Fruit fly (Drosophila melanogaster) whole organism, pupa: ENCODE measurements around the gene CG13012.

ENCODE experiments used
- CG12605 ChIP-seq: fragments of 200-800 bp; sonication (Bioruptor generic); IDR thresholded peaks from 2 replicates; pipeline ENCODE4 v1.3.6; 2022; ENCODE audit warnings: missing biosample characterization, missing genetic modification characterization
- CG14655 ChIP-seq: fragments of 200-800 bp; sonication (Bioruptor generic); optimal IDR thresholded peaks from 3 replicates; lab custom pipeline; 2017; ENCODE audit warnings: mild to moderate bottlenecking, missing biosample characterization, missing genetic modification reagents, missing genetic modification characterization
- CG15710 ChIP-seq: fragments of 200-800 bp; sonication (Bioruptor generic); optimal IDR thresholded peaks from 2 replicates; lab custom pipeline; 2018; ENCODE audit warnings: missing biosample characterization, mild to moderate bottlenecking, missing genetic modification characterization, moderate library complexity
- CG17806 ChIP-seq: fragments of 200-800 bp; sonication (Bioruptor generic); optimal IDR thresholded peaks from 2 replicates; lab custom pipeline; 2018; ENCODE audit warnings: missing biosample characterization, mild to moderate bottlenecking, missing genetic modification characterization, moderate library complexity
- CG34367 ChIP-seq: fragments of 200-800 bp; sonication (Bioruptor generic); optimal IDR thresholded peaks from 2 replicates; lab custom pipeline; 2018; ENCODE audit warnings: missing biosample characterization, mild to moderate bottlenecking, missing genetic modification characterization
- CG8301 ChIP-seq: fragments of 200-800 bp; sonication (Bioruptor generic); optimal IDR thresholded peaks from 2 replicates; lab custom pipeline; 2018; ENCODE audit warnings: missing biosample characterization, mild to moderate bottlenecking, missing genetic modification characterization
- CG9948 ChIP-seq: fragments of 200-800 bp; sonication (Bioruptor generic); optimal IDR thresholded peaks from 2 replicates; lab custom pipeline; 2018; ENCODE audit warnings: missing biosample characterization, mild to moderate bottlenecking, missing genetic modification characterization, moderate library complexity
- D1 ChIP-seq: fragments of 200-800 bp; sonication (Bioruptor generic); optimal IDR thresholded peaks from 2 replicates; lab custom pipeline; 2018; ENCODE audit warnings: missing biosample characterization, mild to moderate bottlenecking, missing genetic modification characterization, moderate library complexity
- EcR ChIP-seq: fragments of 200-800 bp; sonication (Bioruptor generic); optimal IDR thresholded peaks from 3 replicates; lab custom pipeline; 2019; ENCODE audit warnings: missing biosample characterization, missing genetic modification characterization, mild to moderate bottlenecking, moderate library complexity, missing genetic modification reagents
- Pif1A ChIP-seq: fragments of 200-800 bp; sonication (Bioruptor generic); optimal IDR thresholded peaks from 3 replicates; lab custom pipeline; 2016; ENCODE audit warnings: missing biosample characterization, missing genetic modification characterization
- Pif1B ChIP-seq: fragments of 200-800 bp; sonication (Bioruptor generic); optimal IDR thresholded peaks from 3 replicates; lab custom pipeline; 2016; ENCODE audit warnings: missing biosample characterization, missing genetic modification characterization
- Snoo ChIP-seq: fragments of 200-800 bp; sonication (Bioruptor generic); optimal IDR thresholded peaks from 3 replicates; lab custom pipeline; 2017; ENCODE audit warnings: missing biosample characterization, mild to moderate bottlenecking, missing genetic modification characterization, inconsistent platforms
- rn ChIP-seq: fragments of 200-800 bp; sonication (Bioruptor generic); IDR thresholded peaks from 2 replicates; pipeline ENCODE4 v1.3.6; 2022; ENCODE audit warnings: missing biosample characterization, missing genetic modification characterization

- TF ChIP-seq CG34367 (tag; lab: Kevin White, UChicago) = no peak
- no peak for TF ChIP-seq CG9948 (tag; lab: Kevin White, UChicago)
- no peak for TF ChIP-seq CG14655 (GFP tag; lab: Kevin White, UChicago)
- no peak for TF ChIP-seq Pif1A (GFP tag; lab: Kevin White, UChicago)
- no peak for TF ChIP-seq EcR (GFP tag; lab: Kevin White, UChicago)
- TF ChIP-seq Pif1B = no peak
- TF ChIP-seq CG8301 (tag; lab: Kevin White, UChicago) = no peak
- no peak for TF ChIP-seq D1
- no peak for TF ChIP-seq Snoo (tag; lab: Kevin White, UChicago)
- TF ChIP-seq CG12605 = no peak
- no peak for TF ChIP-seq CG15710 (tag; lab: Kevin White, UChicago)
- no peak for TF ChIP-seq CG17806 (tag; lab: Kevin White, UChicago)
- TF ChIP-seq rn (GFP tag; lab: Robert Waterston, UW) = no peak
Measured at dm6 chrX:16672904-16673303, 3.6 kb downstream of the CG13012 start.
